Fruit fly (Drosophila melanogaster): ENCODE data around the gene Stip1.
A peak's percentile ranks its signal among the peaks of the same experiment; 100 is the strongest.

Gene Stip1

DNA sequence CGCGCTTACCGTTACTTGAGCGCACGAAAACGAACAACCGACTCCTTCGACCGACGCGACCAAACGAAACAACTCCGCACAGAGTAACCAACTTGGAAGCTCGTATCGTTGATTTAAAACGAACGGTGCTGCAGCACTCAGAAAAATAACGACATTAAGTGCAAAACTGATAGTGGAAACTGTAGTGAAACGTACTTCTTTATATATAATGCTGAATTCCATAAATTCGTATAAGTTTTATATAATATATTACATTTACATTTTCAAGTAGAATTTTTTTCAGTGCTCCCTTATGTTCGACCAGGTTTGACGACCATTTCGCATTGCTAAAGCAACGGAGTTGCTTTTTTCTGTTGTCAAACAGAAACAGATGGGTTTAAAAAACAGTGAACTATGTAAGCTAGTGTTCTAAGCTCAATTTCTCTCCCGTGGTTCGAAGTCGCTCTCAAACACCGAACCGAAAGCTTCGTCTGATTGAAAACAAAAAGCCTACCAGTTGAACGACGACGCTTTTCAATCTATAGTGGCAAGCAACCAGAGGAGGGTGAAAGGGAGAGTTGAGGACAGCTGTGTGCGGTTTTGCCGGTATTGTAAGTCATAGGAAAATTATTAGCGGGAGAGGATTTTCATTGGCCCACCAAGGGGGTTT lies 27.4 kb upstream of the Stip1 start, which contains the start of gene CG17075 (continued):
- peak; percentile 86 for TF ChIP-seq Taf1 (GFP tag; IDR thresholded peaks at IDR 0.05)
- peak; percentile 94 for TF ChIP-seq az2 (GFP tag; optimal IDR thresholded peaks at IDR 0.05)
- peak; percentile 66 for TF ChIP-seq CG10565 (GFP tag; optimal IDR thresholded peaks at IDR 0.05)
- TF ChIP-seq gt (GFP tag; IDR thresholded peaks at IDR 0.05), result peak; percentile 65; the same call in 1 of the 2 replicates
- TF ChIP-seq CG9876 (GFP tag; optimal IDR thresholded peaks at IDR 0.05), result no peak
- TF ChIP-seq CG14050 (GFP tag; IDR thresholded peaks at IDR 0.05), result peak; percentile 93
- peak; percentile 90 for TF ChIP-seq CG4854 (GFP tag; optimal IDR thresholded peaks at IDR 0.05)
- peak; percentile 80 for TF ChIP-seq CG3838 (GFP tag; optimal IDR thresholded peaks at IDR 0.05)
- peak; percentile 24 for TF ChIP-seq CG3995 (GFP tag; optimal IDR thresholded peaks at IDR 0.05)
- no peak for TF ChIP-seq Usf (GFP tag; optimal IDR thresholded peaks at IDR 0.05)
- no peak for TF ChIP-seq hth (optimal IDR thresholded peaks at IDR 0.05)
- TF ChIP-seq Nf-YA (GFP tag; IDR thresholded peaks at IDR 0.05), result peak; percentile 89
- peak; percentile 51 for TF ChIP-seq fu2 (GFP tag; optimal IDR thresholded peaks at IDR 0.05)
- TF ChIP-seq CG12769 (tag; optimal IDR thresholded peaks at IDR 0.05), result peak; percentile 94
- peak; percentile 96 for TF ChIP-seq sens (GFP tag)
- peak; percentile 79 for TF ChIP-seq CG4707 (GFP tag; optimal IDR thresholded peaks at IDR 0.05)
- no peak for TF ChIP-seq amos (GFP tag; IDR thresholded peaks at IDR 0.05; ENCODE audit: partially characterized antibody)
- peak; percentile 91 for TF ChIP-seq CG5953 (GFP tag; IDR thresholded peaks at IDR 0.05)
- peak; percentile 92 for TF ChIP-seq CG6765 (GFP tag; optimal IDR thresholded peaks at IDR 0.05)
- peak; percentile 81 for TF ChIP-seq Mad (GFP tag; optimal IDR thresholded peaks at IDR 0.05)
- TF ChIP-seq yki (optimal IDR thresholded peaks at IDR 0.05), result no peak
- TF ChIP-seq CG12155 (GFP tag; optimal IDR thresholded peaks at IDR 0.05), result peak; percentile 90
- peak; percentile 37 for TF ChIP-seq Mes4 (GFP tag; optimal IDR thresholded peaks at IDR 0.05)
- no peak for TF ChIP-seq cad (GFP tag; optimal IDR thresholded peaks at IDR 0.05)
- peak; percentile 95 for TF ChIP-seq rib (GFP tag; IDR thresholded peaks at IDR 0.05)
- peak; percentile 83 for TF ChIP-seq CG1603 (tag; optimal IDR thresholded peaks at IDR 0.05)
- TF ChIP-seq ken (GFP tag; IDR thresholded peaks at IDR 0.05), result peak; percentile 93
- TF ChIP-seq CG42726 (GFP tag; IDR thresholded peaks at IDR 0.05; ENCODE audit: partially characterized antibody), result no peak
- peak; percentile 96 for TF ChIP-seq CG17359 (tag; optimal IDR thresholded peaks at IDR 0.05)
- no peak for TF ChIP-seq eve (GFP tag; optimal IDR thresholded peaks at IDR 0.05)
- TF ChIP-seq CG12942 (GFP tag; optimal IDR thresholded peaks at IDR 0.05), result peak; percentile 92
- peak; percentile 78 for TF ChIP-seq twi (tag; optimal IDR thresholded peaks at IDR 0.05)
- TF ChIP-seq NC2α (GFP tag; optimal IDR thresholded peaks at IDR 0.05), result no peak
- peak; percentile 89 for TF ChIP-seq CG10979 (tag; optimal IDR thresholded peaks at IDR 0.05)
- TF ChIP-seq CG7987 (GFP tag; optimal IDR thresholded peaks at IDR 0.05), result peak; percentile 76
- peak; percentile 92 for TF ChIP-seq CG1233 (GFP tag; optimal IDR thresholded peaks at IDR 0.05)
- peak; percentile 65 for TF ChIP-seq NC2β (GFP tag; optimal IDR thresholded peaks at IDR 0.05)
- TF ChIP-seq her (GFP tag; optimal IDR thresholded peaks at IDR 0.05), result peak; percentile 33
- peak; percentile 93 for TF ChIP-seq Hr3 (GFP tag; optimal IDR thresholded peaks at IDR 0.05)
- TF ChIP-seq chif (GFP tag; optimal IDR thresholded peaks at IDR 0.05), result peak; percentile 67 to 82
- TF ChIP-seq CG9797 (GFP tag; optimal IDR thresholded peaks at IDR 0.05), result peak; percentile 29
- peak; percentile 96 for TF ChIP-seq CG10209 (GFP tag; optimal IDR thresholded peaks at IDR 0.05)
- TF ChIP-seq Dfd (GFP tag; optimal IDR thresholded peaks at IDR 0.05), result no peak
- peak; percentile 94 for TF ChIP-seq seq (GFP tag; IDR thresholded peaks at IDR 0.05)
- no peak for TF ChIP-seq grn (GFP tag; optimal IDR thresholded peaks at IDR 0.05)
- peak; percentile 97 for TF ChIP-seq CG32772 (GFP tag; IDR thresholded peaks at IDR 0.05)
- TF ChIP-seq CG8924 (tag; optimal IDR thresholded peaks at IDR 0.05), result peak; percentile 96
- TF ChIP-seq NFAT (GFP tag; IDR thresholded peaks at IDR 0.05), result peak; percentile 90
- TF ChIP-seq Hr51 (GFP tag; optimal IDR thresholded peaks at IDR 0.05), result peak; percentile 75 to 96
- peak; percentile 97 for TF ChIP-seq Meics (GFP tag; optimal IDR thresholded peaks at IDR 0.05)
- peak; percentile 91 for TF ChIP-seq CG6272 (GFP tag; IDR thresholded peaks at IDR 0.05)
